Worm (Caenorhabditis elegans): ENCODE results near the gene F38E9.1.
"Not testable (repeated sequence)": the region's sequence is repeated elsewhere in the genome, so short reads cannot be mapped to it uniquely, and the experiment has no call there.

- TF ChIP-seq ztf-23 (GFP tag; IDR thresholded peaks at IDR 0.05); ztf-29 (GFP tag; IDR thresholded peaks at IDR 0.05); cog-1 (tag; optimal IDR thresholded peaks at IDR 0.05); tab-1 (GFP tag; IDR thresholded peaks at IDR 0.05); flt-1 (GFP tag; IDR thresholded peaks at IDR 0.05); ref-1 (GFP tag; conservative IDR thresholded peaks at IDR 0.05): not testable (repeated sequence)
Observed at ce11 chrX:16451642-16452041, 19.2 kb upstream of the F38E9.1 start, which contains the start of gene F38E9.4.
